Fruit fly (Drosophila melanogaster): ENCODE results near the gene CG11353.

CG11353 gene

DNA sequence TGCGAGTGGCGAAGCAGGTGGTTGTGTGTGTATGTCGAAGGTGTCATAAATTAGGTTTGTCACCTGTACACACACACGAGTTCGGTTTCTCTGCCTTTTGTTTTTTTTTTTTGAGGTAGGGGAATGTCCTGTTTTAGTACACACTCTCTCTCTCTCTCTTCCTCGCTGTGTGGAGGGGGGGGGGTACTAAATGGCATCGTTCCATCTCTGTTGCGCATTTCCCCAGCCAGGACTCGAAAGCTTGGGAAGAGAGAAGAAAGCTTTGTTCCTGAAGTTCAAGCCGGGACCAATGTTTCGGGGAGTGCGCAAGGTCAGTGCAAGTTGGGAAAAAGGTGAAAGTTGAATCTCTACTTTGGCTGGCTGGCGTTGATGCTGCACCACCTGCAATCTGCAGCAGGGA is 41.5 kb downstream of the CG11353 start:
- TF ChIP-seq CG8119 (GFP tag; IDR thresholded peaks at IDR 0.05) = no peak
- TF ChIP-seq vri (GFP tag; optimal IDR thresholded peaks at IDR 0.05) = no peak
- no peak for TF ChIP-seq eg (GFP tag; IDR thresholded peaks at IDR 0.05)
- no peak for TF ChIP-seq spab (GFP tag; optimal IDR thresholded peaks at IDR 0.05)
- no peak for TF ChIP-seq CG7368 (GFP tag; optimal IDR thresholded peaks at IDR 0.05)

DNA sequence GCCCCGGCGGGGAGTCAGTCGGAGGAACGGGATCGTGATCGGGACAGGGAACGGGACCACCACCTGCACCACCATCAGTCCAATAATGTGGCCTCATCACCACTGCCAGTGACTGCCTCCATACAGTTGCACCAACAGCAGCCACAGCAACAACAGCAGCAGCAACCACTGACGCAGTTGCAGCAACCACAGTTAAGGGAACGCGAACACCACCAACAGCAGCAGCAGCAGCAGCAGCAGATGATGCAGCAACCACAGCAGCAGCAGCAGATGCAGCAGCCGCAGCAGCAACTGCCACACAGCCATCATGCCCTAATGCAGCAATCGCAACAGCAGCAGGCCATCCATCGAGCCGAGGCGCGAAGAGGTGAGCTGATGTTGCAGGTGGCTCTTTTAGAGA is 42.4 kb downstream of the CG11353 start:
- no peak for TF ChIP-seq Ets21C (GFP tag; optimal IDR thresholded peaks at IDR 0.05)
- no peak for TF ChIP-seq esn (GFP tag; optimal IDR thresholded peaks at IDR 0.05)
- TF ChIP-seq CG6792 (GFP tag; optimal IDR thresholded peaks at IDR 0.05) = no peak
- no peak for TF ChIP-seq CG31627 (GFP tag; optimal IDR thresholded peaks at IDR 0.05)
- no peak for TF ChIP-seq CG11294 (GFP tag; IDR thresholded peaks at IDR 0.05)
- no peak for TF ChIP-seq Hr38 (GFP tag; optimal IDR thresholded peaks at IDR 0.05)
- TF ChIP-seq Gug (GFP tag; IDR thresholded peaks at IDR 0.05) = no peak
- TF ChIP-seq cyc (GFP tag; optimal IDR thresholded peaks at IDR 0.05) = no peak
- TF ChIP-seq dsx (GFP tag; optimal IDR thresholded peaks at IDR 0.05; ENCODE audit: poor library complexity, severe bottlenecking) = no peak
- no peak for TF ChIP-seq fd59A (GFP tag; optimal IDR thresholded peaks at IDR 0.05)
- no peak for TF ChIP-seq CG11762 (GFP tag; optimal IDR thresholded peaks at IDR 0.05; ENCODE audit: insufficient read depth)
- no peak for TF ChIP-seq CG8632 (GFP tag; optimal IDR thresholded peaks at IDR 0.05)
- no peak for TF ChIP-seq CG15336 (GFP tag; IDR thresholded peaks at IDR 0.05)
- no peak for TF ChIP-seq CG1621 (tag; optimal IDR thresholded peaks at IDR 0.05)
- no peak for TF ChIP-seq Ets96B (tag; optimal IDR thresholded peaks at IDR 0.05)
- TF ChIP-seq CG32006 (GFP tag; optimal IDR thresholded peaks at IDR 0.05) = no peak
- no peak for TF ChIP-seq CG10669 (GFP tag; optimal IDR thresholded peaks at IDR 0.05)
- TF ChIP-seq CG8119 (GFP tag; IDR thresholded peaks at IDR 0.05) = no peak
- TF ChIP-seq eg (GFP tag; IDR thresholded peaks at IDR 0.05) = no peak
- TF ChIP-seq Hr39 (GFP tag; optimal IDR thresholded peaks at IDR 0.05) = no peak
